Fruit fly (Drosophila melanogaster) whole organism, embryonic: ENCODE data around the gene Acp26Aa.

Source experiments
- Ada2b ChIP-seq: fragments of 200-800 bp; sonication (Bioruptor generic); IDR thresholded peaks from 2 replicates; pipeline ENCODE4 v1.3.6; 2022; ENCODE audit warnings: missing biosample characterization, missing genetic modification characterization
- Adf1 ChIP-seq: fragments of 200-800 bp; sonication (Bioruptor generic); IDR thresholded peaks from 2 replicates; pipeline ENCODE4 v1.3.6; 2022; ENCODE audit warnings: missing biosample characterization, missing genetic modification characterization
- Atf-2 ChIP-seq: fragments of 200-800 bp; sonication (Bioruptor generic); optimal IDR thresholded peaks from 2 replicates; lab custom pipeline; 2016; ENCODE audit warnings: missing biosample characterization, missing genetic modification characterization
- Bteb2 ChIP-seq: fragments of 200-800 bp; sonication (Bioruptor generic); optimal IDR thresholded peaks from 2 replicates; lab custom pipeline; 2016; ENCODE audit warnings: missing biosample characterization, missing genetic modification characterization
- CG1024 ChIP-seq: fragments of 200-800 bp; sonication (Bioruptor generic); IDR thresholded peaks from 2 replicates; pipeline ENCODE4 v1.3.6; 2022; ENCODE audit warnings: missing biosample characterization, missing genetic modification characterization
- CG10462 ChIP-seq: fragments of 200-800 bp; sonication (Bioruptor generic); optimal IDR thresholded peaks from 2 replicates; lab custom pipeline; 2016; ENCODE audit warnings: missing biosample characterization, missing genetic modification characterization
- CG1529 ChIP-seq: fragments of 200-800 bp; sonication (Bioruptor generic); optimal IDR thresholded peaks from 3 replicates; lab custom pipeline; 2018; ENCODE audit warnings: missing biosample characterization, missing genetic modification characterization
- CG15601 ChIP-seq: fragments of 200-800 bp; sonication (Bioruptor generic); optimal IDR thresholded peaks from 3 replicates; lab custom pipeline; 2019; ENCODE audit warnings: missing biosample characterization, mild to moderate bottlenecking, missing genetic modification characterization, moderate library complexity
- CG1647 ChIP-seq: fragments of 200-800 bp; sonication (Bioruptor generic); optimal IDR thresholded peaks from 3 replicates; lab custom pipeline; 2016; ENCODE audit warnings: missing biosample characterization, missing genetic modification characterization
- CG17568 ChIP-seq: fragments of 200-800 bp; sonication (Bioruptor generic); optimal IDR thresholded peaks from 2 replicates; lab custom pipeline; 2018; ENCODE audit warnings: missing biosample characterization, mild to moderate bottlenecking, missing genetic modification characterization, moderate library complexity
- CG17912 ChIP-seq: fragments of 200-800 bp; sonication (Bioruptor generic); optimal IDR thresholded peaks from 2 replicates; lab custom pipeline; 2018; ENCODE audit warnings: missing biosample characterization, mild to moderate bottlenecking, missing genetic modification characterization
- CG18476 ChIP-seq: fragments of 200-800 bp; sonication (Bioruptor generic); optimal IDR thresholded peaks from 2 replicates; lab custom pipeline; 2016; ENCODE audit warnings: missing biosample characterization, mild to moderate bottlenecking, missing genetic modification characterization
- CG2120 ChIP-seq: fragments of 200-800 bp; sonication (Bioruptor generic); optimal IDR thresholded peaks from 3 replicates; lab custom pipeline; 2016; ENCODE audit warnings: missing biosample characterization, missing genetic modification characterization
- CG2875 ChIP-seq: fragments of 200-800 bp; sonication (Bioruptor generic); optimal IDR thresholded peaks from 2 replicates; lab custom pipeline; 2017; ENCODE audit warnings: missing biosample characterization, mild to moderate bottlenecking, missing genetic modification characterization, missing genetic modification reagents
- CG32532 ChIP-seq: fragments of 200-800 bp; sonication (Bioruptor generic); IDR thresholded peaks from 2 replicates; pipeline ENCODE4 v1.3.6; 2022; ENCODE audit warnings: missing biosample characterization, missing genetic modification characterization
- CG32767 ChIP-seq: fragments of 200-800 bp; sonication (Bioruptor generic); IDR thresholded peaks from 2 replicates; pipeline ENCODE4 v1.3.6; 2022; ENCODE audit warnings: missing biosample characterization, missing genetic modification characterization
- CG32772 ChIP-seq: fragments of 200-800 bp; sonication (Bioruptor generic); IDR thresholded peaks from 2 replicates; pipeline ENCODE4 v1.3.6; 2022; ENCODE audit warnings: missing biosample characterization, missing genetic modification characterization
- CG3281 ChIP-seq: fragments of 200-800 bp; sonication (Bioruptor generic); optimal IDR thresholded peaks from 3 replicates; lab custom pipeline; 2017; ENCODE audit warnings: missing biosample characterization, mild to moderate bottlenecking, missing genetic modification characterization
- CG3407 ChIP-seq: fragments of 200-800 bp; sonication (Bioruptor generic); optimal IDR thresholded peaks from 2 replicates; lab custom pipeline; 2018; ENCODE audit warnings: missing biosample characterization, mild to moderate bottlenecking, missing genetic modification characterization
- CG4360 ChIP-seq: fragments of 200-800 bp; sonication (Bioruptor generic); IDR thresholded peaks from 2 replicates; pipeline ENCODE4 v1.3.6; 2022; ENCODE audit warnings: missing biosample characterization, missing genetic modification characterization
- CG4404 ChIP-seq: fragments of 200-800 bp; sonication (Bioruptor generic); IDR thresholded peaks from 2 replicates; pipeline ENCODE4 v1.3.6; 2022; ENCODE audit warnings: missing biosample characterization, missing genetic modification characterization
- CG4424 ChIP-seq: fragments of 200-800 bp; sonication (Bioruptor generic); optimal IDR thresholded peaks from 3 replicates; lab custom pipeline; 2016; ENCODE audit warnings: missing biosample characterization, missing genetic modification characterization
- CG4730 ChIP-seq: fragments of 200-800 bp; sonication (Bioruptor generic); IDR thresholded peaks from 2 replicates; pipeline ENCODE4 v1.3.6; 2022; ENCODE audit warnings: missing biosample characterization, missing genetic modification characterization
- CG6272 ChIP-seq: fragments of 200-800 bp; sonication (Bioruptor generic); IDR thresholded peaks from 2 replicates; pipeline ENCODE4 v1.3.6; 2022; ENCODE audit warnings: missing biosample characterization, missing genetic modification characterization
- CG6791 ChIP-seq: fragments of 200-800 bp; sonication (Bioruptor generic); IDR thresholded peaks from 3 replicates; pipeline ENCODE4 v1.3.6; 2022; ENCODE audit warnings: missing biosample characterization, missing genetic modification characterization; ENCODE audit not compliant: partially characterized antibody
- CG7556 ChIP-seq: fragments of 200-800 bp; sonication (Bioruptor generic); optimal IDR thresholded peaks from 2 replicates; lab custom pipeline; 2017; ENCODE audit warnings: missing biosample characterization, mild to moderate bottlenecking, missing genetic modification characterization
- CG9215 ChIP-seq: fragments of 200-800 bp; sonication (Bioruptor generic); IDR thresholded peaks from 2 replicates; pipeline ENCODE4 v1.3.6; 2022; ENCODE audit warnings: missing biosample characterization, missing genetic modification characterization
- Chrac-16 ChIP-seq: fragments of 200-800 bp; sonication (Bioruptor generic); optimal IDR thresholded peaks from 3 replicates; lab custom pipeline; 2016; ENCODE audit warnings: missing biosample characterization, missing genetic modification characterization
- CoRest ChIP-seq: fragments of 200-800 bp; sonication (Bioruptor generic); optimal IDR thresholded peaks from 3 replicates; lab custom pipeline; 2018; ENCODE audit warnings: missing biosample characterization, mild to moderate bottlenecking, missing genetic modification characterization, moderate library complexity
- Ets97D ChIP-seq: fragments of 200-800 bp; sonication (Bioruptor generic); optimal IDR thresholded peaks from 3 replicates; lab custom pipeline; 2016; ENCODE audit warnings: missing biosample characterization, missing genetic modification characterization
- Gsc ChIP-seq: fragments of 200-800 bp; sonication (Bioruptor generic); IDR thresholded peaks from 2 replicates; pipeline ENCODE4 v1.3.6; 2022; ENCODE audit warnings: missing biosample characterization, missing genetic modification characterization
- Jarid2 ChIP-seq: fragments of 200-800 bp; sonication (Bioruptor generic); optimal IDR thresholded peaks from 3 replicates; lab custom pipeline; 2017; ENCODE audit warnings: mild to moderate bottlenecking, missing biosample characterization, missing genetic modification reagents, missing genetic modification characterization
- Optix ChIP-seq: fragments of 200-800 bp; sonication (Bioruptor generic); IDR thresholded peaks from 3 replicates; pipeline ENCODE4 v1.3.6; 2022; ENCODE audit warnings: missing biosample characterization, missing genetic modification characterization
- abd-A ChIP-seq: fragments of 200-800 bp; sonication (Bioruptor generic); optimal IDR thresholded peaks from 3 replicates; lab custom pipeline; 2019; ENCODE audit warnings: missing biosample characterization, mild to moderate bottlenecking, missing genetic modification characterization, moderate library complexity
- cwo ChIP-seq: fragments of 200-800 bp; sonication (Bioruptor generic); optimal IDR thresholded peaks from 3 replicates; lab custom pipeline; 2017; ENCODE audit warnings: missing biosample characterization, missing genetic modification characterization, mild to moderate bottlenecking, moderate library complexity, missing genetic modification reagents
- dan ChIP-seq: fragments of 200-800 bp; sonication (Bioruptor generic); IDR thresholded peaks from 2 replicates; pipeline ENCODE4 v1.3.6; 2022; ENCODE audit warnings: missing biosample characterization, missing genetic modification characterization
- disco-r ChIP-seq: fragments of 200-800 bp; sonication (Bioruptor generic); optimal IDR thresholded peaks from 2 replicates; lab custom pipeline; 2016; ENCODE audit warnings: missing biosample characterization, missing genetic modification characterization
- gce ChIP-seq: fragments of 200-800 bp; sonication (Bioruptor generic); IDR thresholded peaks from 3 replicates; pipeline ENCODE4 v1.3.6; 2022; ENCODE audit warnings: missing biosample characterization, missing genetic modification characterization
- hbn ChIP-seq: fragments of 200-800 bp; sonication (Bioruptor generic); IDR thresholded peaks from 2 replicates; pipeline ENCODE4 v1.3.6; 2022; ENCODE audit warnings: missing biosample characterization, missing genetic modification characterization; ENCODE audit not compliant: partially characterized antibody
- insv ChIP-seq, 2 experiments: fragments of 200-800 bp; sonication (Bioruptor generic); optimal IDR thresholded peaks; 3 replicates each; lab custom pipeline; 2016 to 2018; ENCODE audit warnings: missing biosample characterization in 2 of 2, missing genetic modification characterization in 2 of 2
- lilli ChIP-seq: fragments of 200-800 bp; sonication (Bioruptor generic); optimal IDR thresholded peaks from 3 replicates; lab custom pipeline; 2016; ENCODE audit warnings: missing biosample characterization, missing genetic modification characterization
- mld ChIP-seq: fragments of 200-800 bp; sonication (Bioruptor generic); IDR thresholded peaks from 3 replicates; pipeline ENCODE4 v1.3.6; 2022; ENCODE audit warnings: missing biosample characterization, missing genetic modification characterization; ENCODE audit not compliant: partially characterized antibody
- peb ChIP-seq: fragments of 200-800 bp; sonication (Bioruptor generic); IDR thresholded peaks from 2 replicates; pipeline ENCODE4 v1.3.6; 2022; ENCODE audit warnings: missing biosample characterization, missing genetic modification characterization
- phol ChIP-seq: fragments of 200-800 bp; sonication (Bioruptor generic); optimal IDR thresholded peaks from 3 replicates; lab custom pipeline; 2018; ENCODE audit warnings: missing biosample characterization, mild to moderate bottlenecking, missing genetic modification characterization, moderate library complexity
- pita ChIP-seq: fragments of 200-800 bp; sonication (Bioruptor generic); optimal IDR thresholded peaks from 2 replicates; lab custom pipeline; 2017; ENCODE audit warnings: missing biosample characterization, mild to moderate bottlenecking, missing genetic modification characterization
- repo ChIP-seq: fragments of 200-800 bp; sonication (Bioruptor generic); optimal IDR thresholded peaks from 2 replicates; lab custom pipeline; 2016; ENCODE audit warnings: missing biosample characterization, missing genetic modification characterization
- rib ChIP-seq: fragments of 200-800 bp; sonication (Bioruptor generic); IDR thresholded peaks from 2 replicates; pipeline ENCODE4 v1.3.6; 2022; ENCODE audit warnings: missing biosample characterization, missing genetic modification characterization
- sima ChIP-seq: fragments of 200-800 bp; sonication (Bioruptor generic); optimal IDR thresholded peaks from 2 replicates; lab custom pipeline; 2016; ENCODE audit warnings: missing biosample characterization, missing genetic modification characterization
- slou ChIP-seq: fragments of 200-800 bp; sonication (Bioruptor generic); optimal IDR thresholded peaks from 3 replicates; lab custom pipeline; 2016; ENCODE audit warnings: missing biosample characterization, missing genetic modification characterization
- sug ChIP-seq: fragments of 200-800 bp; optimal IDR thresholded peaks from 2 replicates; lab custom pipeline; 2019; ENCODE audit warnings: missing biosample characterization, mild to moderate bottlenecking, missing genetic modification characterization, moderate library complexity

Acp26Aa gene

DNA sequence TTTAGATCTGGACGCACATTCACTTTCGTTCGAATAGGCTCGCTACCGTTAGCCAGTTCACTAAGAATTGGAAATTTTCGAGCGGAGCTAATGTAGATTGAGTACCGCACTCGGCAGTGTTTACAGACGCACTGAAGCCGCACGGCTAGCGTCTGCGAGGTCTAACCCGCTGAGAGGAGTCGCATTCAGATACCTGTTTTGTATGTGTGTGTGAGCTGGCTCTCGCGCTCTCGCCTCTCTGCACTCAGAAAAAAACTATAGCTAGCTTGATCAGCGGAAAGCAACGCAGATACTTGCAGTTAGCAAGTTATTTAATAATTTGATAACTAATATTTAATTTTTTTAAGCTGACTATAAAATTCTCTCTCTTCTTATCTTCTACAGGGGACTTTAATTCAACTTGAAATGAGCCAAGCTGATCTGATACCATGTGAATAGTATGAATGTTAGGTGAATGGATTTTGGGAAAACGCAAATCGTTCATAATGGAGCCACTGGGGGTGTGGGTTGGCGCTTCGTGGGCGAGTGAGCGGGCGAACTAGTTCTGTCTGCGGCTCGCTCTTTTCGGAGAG, 14.2 kb downstream of the Acp26Aa start, which contains the start of gene rau (continued):
- TF ChIP-seq Atf-2 (GFP tag; lab: Kevin White, UChicago) (no peak), CG15601 (tag; lab: Kevin White, UChicago) (peak; percentile 69), CG4360 (GFP tag; lab: Robert Waterston, UW) (peak; percentile 45), insv (GFP tag; optimal IDR thresholded peaks at IDR 0.05; lab: Kevin White, UChicago) (peak in 1 of 2 experiments; percentile 88), CG3407 (GFP tag; lab: Kevin White, UChicago) (peak; percentile 70), dan (no peak), Adf1 (GFP tag; lab: Robert Waterston, UW) (peak; percentile 38; the same call in 1 of the 2 replicates), CG2875 (GFP tag; lab: Kevin White, UChicago) (peak; percentile 71), CG32772 (GFP tag; lab: Robert Waterston, UW) (peak; percentile 70), CG1529 (GFP tag; lab: Kevin White, UChicago) (peak; percentile 80), peb (0 out of 2 replicates have a peak, but pooled peaks have one; percentile 32), sima (GFP tag; lab: Kevin White, UChicago) (no peak), mld (no peak), pita (GFP tag; lab: Kevin White, UChicago) (no peak), CG6791 (GFP tag; lab: Robert Waterston, UW) (no peak), CG4404 (peak; percentile 55), CG4424 (GFP tag; lab: Kevin White, UChicago) (peak; percentile 75), CG10462 (GFP tag; lab: Kevin White, UChicago) (peak; percentile 51), phol (tag; lab: Kevin White, UChicago) (peak; percentile 77), CG1647 (GFP tag; lab: Kevin White, UChicago) (no peak), repo (GFP tag; lab: Kevin White, UChicago) (no peak), CG18476 (GFP tag; lab: Kevin White, UChicago) (peak; percentile 57), CG9215 (peak; percentile 70), CG3281 (GFP tag; lab: Kevin White, UChicago) (peak; percentile 76), Ets97D (GFP tag; lab: Kevin White, UChicago) (no peak), lilli (GFP tag; lab: Kevin White, UChicago) (peak; percentile 74), CG6272 (no peak), CG7556 (GFP tag; lab: Kevin White, UChicago) (peak; percentile 82), CG1024 (peak; percentile 14; the same call in 1 of the 2 replicates), Ada2b (GFP tag; lab: Robert Waterston, UW) (peak; percentile 68), CoRest (tag; lab: Kevin White, UChicago) (peak; percentile 73), rib (GFP tag; lab: Robert Waterston, UW) (0 out of 2 replicates have a peak, but pooled peaks have one; percentile 24), CG4730 (GFP tag; lab: Robert Waterston, UW) (peak; percentile 49; the same call in 1 of the 2 replicates), CG2120 (GFP tag; lab: Kevin White, UChicago) (peak; percentile 74), Jarid2 (peak; percentile 97), CG17568 (GFP tag; lab: Kevin White, UChicago) (peak; percentile 70), CG17912 (GFP tag; lab: Kevin White, UChicago) (peak; percentile 34), abd-A (peak; percentile 92), sug (tag; lab: Kevin White, UChicago) (peak; percentile 87), cwo (GFP tag; lab: Kevin White, UChicago) (peak; percentile 72), hbn (no peak), CG32767 (GFP tag; lab: Robert Waterston, UW) (peak; percentile 55), CG32532 (GFP tag; lab: Robert Waterston, UW) (peak; percentile 76), Gsc (GFP tag; lab: Robert Waterston, UW) (no peak), disco-r (GFP tag; lab: Kevin White, UChicago) (no peak), Bteb2 (GFP tag; lab: Kevin White, UChicago) (peak; percentile 59), slou (GFP tag; lab: Kevin White, UChicago) (no peak), Chrac-16 (peak; percentile 79), Optix (GFP tag; lab: Robert Waterston, UW) (no peak; the same call in 1 of the 3 replicates), gce (GFP tag; lab: Robert Waterston, UW) (0 out of 3 replicates have a peak, but pooled peaks have one; percentile 39)
